Worm (Caenorhabditis elegans) whole organism, L2 larva: Measurements from ENCODE around the gene srw-41.

ENCODE experiments used
- Y55F3AM.14 ChIP-seq: fragments of 200-800 bp; sonication (Bioruptor generic); optimal IDR thresholded peaks from 2 replicates; lab custom pipeline; 2018; ENCODE audit warnings: mild to moderate bottlenecking, missing genetic modification characterization, missing compliant biosample characterization
- ZK546.5 ChIP-seq: sonication (generic microtip); optimal IDR thresholded peaks from 2 replicates; lab custom pipeline; 2017; ENCODE audit warnings: missing biosample characterization, missing genetic modification characterization
- alr-1 ChIP-seq: fragments of 150-350 bp; optimal IDR thresholded peaks from 2 replicates; lab custom pipeline; 2014; ENCODE audit warnings: missing biosample characterization, missing genetic modification characterization
- ceh-16 ChIP-seq: fragments of 150-350 bp; optimal IDR thresholded peaks from 2 replicates; lab custom pipeline; 2014; ENCODE audit warnings: missing biosample characterization, missing genetic modification characterization
- crh-2 ChIP-seq: sonication (generic microtip); optimal IDR thresholded peaks from 2 replicates; lab custom pipeline; 2017; ENCODE audit warnings: missing biosample characterization, missing genetic modification characterization
- elt-3 ChIP-seq: sonication (generic microtip); optimal IDR thresholded peaks from 2 replicates; lab custom pipeline; 2017; ENCODE audit warnings: missing biosample characterization, missing genetic modification characterization
- gmeb-1 ChIP-seq: fragments of 150-350 bp; optimal IDR thresholded peaks from 2 replicates; lab custom pipeline; 2014; ENCODE audit warnings: missing biosample characterization, missing genetic modification characterization
- lsy-2 ChIP-seq, 2 experiments: fragments of 150-350 bp in 1 of 2; sonication (generic microtip) in 1 of 2; optimal IDR thresholded peaks; 2 replicates each; lab custom pipeline; 2014 to 2017; ENCODE audit warnings: missing biosample characterization in 2 of 2, missing genetic modification characterization in 2 of 2
- mab-5 ChIP-seq: fragments of 150-350 bp; optimal IDR thresholded peaks from 2 replicates; lab custom pipeline; 2014; ENCODE audit warnings: missing biosample characterization, missing genetic modification characterization
- nhr-11 ChIP-seq: fragments of 150-350 bp; optimal IDR thresholded peaks from 2 replicates; lab custom pipeline; 2014; ENCODE audit warnings: missing biosample characterization, missing genetic modification characterization
- nhr-23 ChIP-seq: fragments of 150-350 bp; optimal IDR thresholded peaks from 2 replicates; lab custom pipeline; 2014; ENCODE audit warnings: missing biosample characterization, missing genetic modification reagents, missing genetic modification characterization
- nhr-6 ChIP-seq: fragments of 150-350 bp; optimal IDR thresholded peaks from 2 replicates; lab custom pipeline; 2014; ENCODE audit warnings: missing biosample characterization, missing genetic modification characterization
- unc-55 ChIP-seq: fragments of 150-350 bp; sonication (generic microtip); optimal IDR thresholded peaks from 3 replicates; lab custom pipeline; 2014; ENCODE audit warnings: missing biosample characterization, missing genetic modification reagents, missing genetic modification characterization
- ztf-1 ChIP-seq: fragments of 200-800 bp; sonication (Bioruptor generic); conservative IDR thresholded peaks from 2 replicates; pipeline ENCODE4 v1.3.6; 2022; ENCODE audit warnings: missing genetic modification characterization, missing compliant biosample characterization

The srw-41 gene

DNA sequence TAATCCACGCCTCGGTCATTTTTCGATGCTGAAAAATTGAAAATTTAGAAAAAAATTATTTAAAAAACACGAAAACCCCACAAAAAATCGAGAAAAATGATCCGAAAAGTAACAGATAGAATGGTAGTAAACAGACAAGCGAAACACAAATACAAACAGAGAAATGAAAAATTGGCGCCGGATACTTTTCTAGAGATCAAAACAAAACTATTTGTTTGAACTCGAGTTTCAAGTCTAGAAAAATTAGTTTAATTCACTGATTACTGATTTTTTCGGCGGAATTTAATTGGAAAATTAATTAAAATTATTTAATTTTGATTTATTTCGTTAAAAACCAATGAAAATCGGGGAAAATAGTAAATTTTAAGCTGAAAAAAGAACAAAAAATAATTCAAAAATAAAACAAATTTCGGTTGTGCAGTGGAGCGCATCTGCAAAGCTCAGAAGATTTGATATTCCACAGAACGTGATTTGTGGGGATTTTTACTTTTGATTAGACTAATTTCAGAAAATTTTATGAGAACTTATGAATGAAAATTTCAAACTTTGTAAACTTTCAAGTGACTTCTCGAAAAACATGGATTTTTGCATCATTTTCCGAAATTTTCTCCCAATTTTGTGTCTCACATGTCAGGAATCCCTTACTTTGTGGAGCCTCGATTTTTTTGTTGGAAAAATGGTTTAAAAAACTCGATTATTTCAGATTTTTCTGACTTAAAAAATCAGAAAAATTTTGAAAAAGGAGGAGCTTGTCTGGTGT is 49.1 kb downstream of the srw-41 start, which contains the start of gene gyg-2:
gyg-2 (minus strand) TSS at position 28 of the 760 bp plus-strand sequence.
- no peak for TF ChIP-seq mab-5
- no peak for TF ChIP-seq ztf-1 (GFP tag; lab: Robert Waterston, UW)
- TF ChIP-seq alr-1 (tag; lab: Kevin White, UChicago), result no peak
- no peak for TF ChIP-seq crh-2 (tag; lab: Kevin White, UChicago)
- no peak for TF ChIP-seq elt-3 (tag; lab: Kevin White, UChicago)

DNA sequence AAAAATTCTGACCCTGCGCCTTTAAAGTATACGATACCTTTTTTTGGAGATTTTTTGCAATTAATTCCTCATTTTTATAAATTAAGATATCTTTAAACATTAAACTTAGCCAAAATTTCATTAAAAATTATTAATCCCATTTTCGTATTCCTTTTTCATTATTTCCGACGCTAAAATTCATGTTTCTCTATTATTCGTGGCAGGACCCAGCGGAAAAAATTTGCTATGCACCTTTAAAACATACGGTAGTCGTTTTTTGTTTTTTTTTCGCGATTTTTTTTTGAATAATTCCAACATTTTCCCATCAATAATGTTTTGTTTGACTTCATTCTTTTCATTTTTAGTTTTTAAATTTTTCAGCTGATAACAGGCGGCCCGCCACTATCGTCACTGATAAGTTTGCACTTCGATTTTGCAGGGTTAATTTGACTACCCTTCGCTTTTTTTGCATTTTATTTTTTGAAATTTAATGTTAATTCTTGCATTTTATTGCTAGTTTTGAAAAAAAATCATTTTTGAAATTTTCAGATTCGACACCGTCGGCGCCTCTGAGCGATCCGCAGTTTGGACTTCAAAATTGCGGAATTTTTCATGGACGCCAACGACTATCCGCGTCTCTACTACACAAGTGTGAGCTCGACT is 49.9 kb downstream of the srw-41 start, which contains the start of gene dkf-2:
dkf-2 (plus strand) TSS at position 592 of the 642 bp plus-strand sequence.
- TF ChIP-seq unc-55 (GFP tag; lab: Kevin White, UChicago) (no peak), nhr-23 (tag; lab: Kevin White, UChicago) (no peak), lsy-2 (tag; optimal IDR thresholded peaks at IDR 0.05; lab: Kevin White, UChicago) (no peak), Y55F3AM.14 (GFP tag; lab: Kevin White, UChicago) (no peak), nhr-6 (tag; lab: Kevin White, UChicago) (no peak), ZK546.5 (tag; lab: Kevin White, UChicago) (no peak), nhr-11 (no peak), gmeb-1 (no peak), elt-3 (tag; lab: Kevin White, UChicago) (no peak), ceh-16 (tag; lab: Kevin White, UChicago) (no peak)
- TF ChIP-seq, all 48 proteins: peak for 0
